Fruit fly (Drosophila melanogaster) whole organism, embryonic: ENCODE data around the gene Neto.

Source experiments
- Abd-B ChIP-seq: fragments of 200-800 bp; sonication (Bioruptor generic); optimal IDR thresholded peaks from 2 replicates; lab custom pipeline; 2018; ENCODE audit warnings: missing biosample characterization, mild to moderate bottlenecking, missing genetic modification characterization, moderate library complexity
- CG10366 ChIP-seq: fragments of 200-800 bp; sonication (Bioruptor generic); IDR thresholded peaks from 2 replicates; pipeline ENCODE4 v1.3.6; 2022; ENCODE audit warnings: missing biosample characterization, missing genetic modification characterization
- CG10431 ChIP-seq: fragments of 200-800 bp; sonication (Bioruptor generic); optimal IDR thresholded peaks from 3 replicates; lab custom pipeline; 2018; ENCODE audit warnings: missing biosample characterization, mild to moderate bottlenecking, missing genetic modification characterization
- CG11504 ChIP-seq: fragments of 200-800 bp; sonication (Bioruptor generic); optimal IDR thresholded peaks from 3 replicates; lab custom pipeline; 2019; ENCODE audit warnings: missing biosample characterization, mild to moderate bottlenecking, missing genetic modification characterization, moderate library complexity
- CG13287 ChIP-seq: fragments of 200-800 bp; sonication (Bioruptor generic); IDR thresholded peaks from 2 replicates; pipeline ENCODE4 v1.3.6; 2022; ENCODE audit warnings: missing biosample characterization, missing genetic modification characterization; ENCODE audit not compliant: partially characterized antibody
- CG13424 ChIP-seq: fragments of 200-800 bp; sonication (Bioruptor generic); optimal IDR thresholded peaks from 2 replicates; lab custom pipeline; 2019; ENCODE audit warnings: missing biosample characterization, mild to moderate bottlenecking, missing genetic modification characterization, moderate library complexity
- CG17361 ChIP-seq: fragments of 200-800 bp; sonication (Bioruptor generic); IDR thresholded peaks from 3 replicates; pipeline ENCODE4 v1.3.6; 2022; ENCODE audit warnings: missing biosample characterization, missing genetic modification characterization
- CG18262 ChIP-seq: fragments of 200-800 bp; optimal IDR thresholded peaks from 3 replicates; lab custom pipeline; 2019; ENCODE audit warnings: missing biosample characterization, mild to moderate bottlenecking, missing genetic modification characterization, moderate library complexity
- CG18619 ChIP-seq: fragments of 200-800 bp; sonication (Bioruptor generic); optimal IDR thresholded peaks from 3 replicates; lab custom pipeline; 2017; ENCODE audit warnings: missing biosample characterization, mild to moderate bottlenecking, missing genetic modification characterization
- CG2678 ChIP-seq: fragments of 200-800 bp; sonication (Bioruptor generic); optimal IDR thresholded peaks from 3 replicates; lab custom pipeline; 2019; ENCODE audit warnings: missing biosample characterization, mild to moderate bottlenecking, missing genetic modification characterization, moderate library complexity
- CG2712 ChIP-seq: fragments of 200-800 bp; optimal IDR thresholded peaks from 3 replicates; lab custom pipeline; 2019; ENCODE audit warnings: missing biosample characterization, mild to moderate bottlenecking, missing genetic modification characterization, moderate library complexity
- CG31441 ChIP-seq: fragments of 200-800 bp; sonication (Bioruptor generic); IDR thresholded peaks from 2 replicates; pipeline ENCODE4 v1.3.6; 2022; ENCODE audit warnings: missing biosample characterization, missing genetic modification characterization
- CG34422 ChIP-seq: fragments of 200-800 bp; sonication (Bioruptor generic); IDR thresholded peaks from 3 replicates; pipeline ENCODE4 v1.3.6; 2022; ENCODE audit warnings: missing biosample characterization, missing genetic modification characterization
- CG6689 ChIP-seq: fragments of 200-800 bp; sonication (Bioruptor generic); IDR thresholded peaks from 2 replicates; pipeline ENCODE4 v1.3.6; 2022; ENCODE audit warnings: missing biosample characterization, missing genetic modification characterization
- CG7839 ChIP-seq: fragments of 200-800 bp; sonication (Bioruptor generic); optimal IDR thresholded peaks from 3 replicates; lab custom pipeline; 2018; ENCODE audit warnings: missing biosample characterization, mild to moderate bottlenecking, missing genetic modification characterization, moderate library complexity
- CG7963 ChIP-seq: fragments of 200-800 bp; sonication (Bioruptor generic); IDR thresholded peaks from 3 replicates; pipeline ENCODE4 v1.3.6; 2022; ENCODE audit warnings: missing biosample characterization, missing genetic modification characterization; ENCODE audit not compliant: partially characterized antibody
- CG9437 ChIP-seq: fragments of 200-800 bp; sonication (Bioruptor generic); optimal IDR thresholded peaks from 2 replicates; lab custom pipeline; 2018; ENCODE audit warnings: missing biosample characterization, mild to moderate bottlenecking, missing genetic modification characterization
- CoRest ChIP-seq: fragments of 200-800 bp; sonication (Bioruptor generic); optimal IDR thresholded peaks from 3 replicates; lab custom pipeline; 2018; ENCODE audit warnings: missing biosample characterization, mild to moderate bottlenecking, missing genetic modification characterization, moderate library complexity
- D ChIP-seq, 2 experiments: fragments of 200-800 bp in 1 of 2; fragments of >200 bp in 1 of 2; sonication (Bioruptor generic) in 1 of 2; optimal IDR thresholded peaks; 2 replicates in 1 of 2; 3 replicates in 1 of 2; lab custom pipeline; 2017; ENCODE audit warnings: mild to moderate bottlenecking in 1 of 2, missing biosample characterization in 1 of 2, missing genetic modification characterization in 1 of 2, missing genetic modification reagents in 1 of 2
- D19B ChIP-seq: fragments of 200-800 bp; sonication (Bioruptor generic); optimal IDR thresholded peaks from 2 replicates; lab custom pipeline; 2017; ENCODE audit warnings: missing biosample characterization, mild to moderate bottlenecking, missing genetic modification characterization
- H15 ChIP-seq: fragments of 200-800 bp; sonication (Bioruptor generic); IDR thresholded peaks from 3 replicates; pipeline ENCODE4 v1.3.6; 2022; ENCODE audit warnings: missing biosample characterization, missing genetic modification characterization
- Hr3 ChIP-seq: fragments of 200-800 bp; sonication (Bioruptor generic); optimal IDR thresholded peaks from 3 replicates; lab custom pipeline; 2016; ENCODE audit warnings: missing biosample characterization, missing genetic modification characterization
- Hr51 ChIP-seq, 2 experiments: fragments of 200-800 bp; sonication (Bioruptor generic); optimal IDR thresholded peaks; 2 replicates in 1 of 2; 3 replicates in 1 of 2; lab custom pipeline; 2016 to 2018; ENCODE audit warnings: missing biosample characterization in 2 of 2, missing genetic modification characterization in 2 of 2, mild to moderate bottlenecking in 1 of 2, moderate library complexity in 1 of 2
- Meics ChIP-seq: fragments of 200-800 bp; sonication (Bioruptor generic); optimal IDR thresholded peaks from 2 replicates; lab custom pipeline; 2017; ENCODE audit warnings: missing biosample characterization, mild to moderate bottlenecking, missing genetic modification characterization
- Nf-YC ChIP-seq: fragments of 200-800 bp; optimal IDR thresholded peaks from 3 replicates; lab custom pipeline; 2019; ENCODE audit warnings: missing biosample characterization, mild to moderate bottlenecking, missing genetic modification characterization, moderate library complexity
- Oli ChIP-seq: fragments of 200-800 bp; sonication (Bioruptor generic); optimal IDR thresholded peaks from 2 replicates; lab custom pipeline; 2018; ENCODE audit warnings: missing biosample characterization, mild to moderate bottlenecking, missing genetic modification characterization, moderate library complexity
- Sox102F ChIP-seq: fragments of 200-800 bp; sonication (Bioruptor generic); optimal IDR thresholded peaks from 2 replicates; lab custom pipeline; 2018; ENCODE audit warnings: missing biosample characterization, mild to moderate bottlenecking, missing genetic modification characterization, moderate library complexity
- Ssrp ChIP-seq: fragments of 200-800 bp; sonication (Bioruptor generic); optimal IDR thresholded peaks from 2 replicates; lab custom pipeline; 2018; ENCODE audit warnings: missing biosample characterization, mild to moderate bottlenecking, missing genetic modification characterization, moderate library complexity
- Xrp1 ChIP-seq: fragments of 200-800 bp; sonication (Bioruptor generic); IDR thresholded peaks from 2 replicates; pipeline ENCODE4 v1.3.6; 2022; ENCODE audit warnings: missing biosample characterization, missing genetic modification characterization
- ab ChIP-seq: fragments of 200-800 bp; sonication (Bioruptor generic); optimal IDR thresholded peaks from 2 replicates; lab custom pipeline; 2016; ENCODE audit warnings: missing biosample characterization, missing genetic modification characterization
- ara ChIP-seq: fragments of 200-800 bp; sonication (Bioruptor generic); IDR thresholded peaks from 2 replicates; pipeline ENCODE4 v1.3.6; 2022; ENCODE audit warnings: missing biosample characterization, missing genetic modification characterization
- cad ChIP-seq: fragments of >200 bp; optimal IDR thresholded peaks from 2 replicates; lab custom pipeline; 2017; ENCODE audit warnings: missing biosample characterization, missing genetic modification characterization
- dm ChIP-seq: fragments of 200-800 bp; sonication (Bioruptor generic); optimal IDR thresholded peaks from 3 replicates; lab custom pipeline; 2016; ENCODE audit warnings: missing biosample characterization, missing genetic modification characterization
- dmrt99B ChIP-seq: fragments of 200-800 bp; sonication (Bioruptor generic); optimal IDR thresholded peaks from 2 replicates; lab custom pipeline; 2018; ENCODE audit warnings: missing biosample characterization, mild to moderate bottlenecking, missing genetic modification characterization, moderate library complexity
- esg ChIP-seq: fragments of 200-800 bp; sonication (Bioruptor generic); conservative IDR thresholded peaks from 2 replicates; pipeline ENCODE4 v1.3.6; 2022; ENCODE audit warnings: missing biosample characterization, missing genetic modification characterization
- ewg ChIP-seq: fragments of 200-800 bp; sonication (Bioruptor generic); optimal IDR thresholded peaks from 3 replicates; lab custom pipeline; 2017; ENCODE audit warnings: mild to moderate bottlenecking, missing biosample characterization, missing genetic modification reagents, missing genetic modification characterization
- fd64A ChIP-seq: fragments of 200-800 bp; sonication (Bioruptor generic); optimal IDR thresholded peaks from 3 replicates; lab custom pipeline; 2018; ENCODE audit warnings: missing biosample characterization, mild to moderate bottlenecking, missing genetic modification characterization
- fd96Cb ChIP-seq: fragments of 200-800 bp; sonication (Bioruptor generic); optimal IDR thresholded peaks from 2 replicates; lab custom pipeline; 2018; ENCODE audit warnings: missing biosample characterization, mild to moderate bottlenecking, missing genetic modification characterization, moderate library complexity
- gem ChIP-seq: fragments of 200-800 bp; sonication (Bioruptor generic); optimal IDR thresholded peaks from 2 replicates; lab custom pipeline; 2019; ENCODE audit warnings: missing biosample characterization, mild to moderate bottlenecking, missing genetic modification characterization, moderate library complexity
- grau ChIP-seq: fragments of 200-800 bp; optimal IDR thresholded peaks from 3 replicates; lab custom pipeline; 2019; ENCODE audit warnings: missing biosample characterization, mild to moderate bottlenecking, missing genetic modification characterization, moderate library complexity
- lmd ChIP-seq: fragments of 200-800 bp; sonication (Bioruptor generic); IDR thresholded peaks from 2 replicates; pipeline ENCODE4 v1.3.6; 2022; ENCODE audit warnings: missing biosample characterization, missing genetic modification characterization
- nmo ChIP-seq: fragments of 200-800 bp; sonication (Bioruptor generic); optimal IDR thresholded peaks from 2 replicates; lab custom pipeline; 2018; ENCODE audit warnings: missing biosample characterization, mild to moderate bottlenecking, missing genetic modification characterization, moderate library complexity
- phol ChIP-seq: fragments of 200-800 bp; sonication (Bioruptor generic); optimal IDR thresholded peaks from 3 replicates; lab custom pipeline; 2018; ENCODE audit warnings: missing biosample characterization, mild to moderate bottlenecking, missing genetic modification characterization, moderate library complexity
- prd ChIP-seq, 3 experiments: fragments of >200 bp in 2 of 3; fragments of 200-800 bp in 1 of 3; sonication (Bioruptor generic) in 1 of 3; optimal IDR thresholded peaks in 2 of 3; IDR thresholded peaks in 1 of 3; 2 replicates in 2 of 3; 3 replicates in 1 of 3; pipeline versions ENCODE4 v1.3.6 to Lab custom; 2017 to 2022; ENCODE audit warnings: missing biosample characterization in 1 of 3, missing genetic modification characterization in 1 of 3
- row ChIP-seq: fragments of 200-800 bp; sonication (Bioruptor generic); IDR thresholded peaks from 3 replicates; pipeline ENCODE4 v1.3.6; 2022; ENCODE audit warnings: missing biosample characterization, missing genetic modification characterization
- sd ChIP-seq: fragments of 200-800 bp; sonication (Bioruptor generic); optimal IDR thresholded peaks from 3 replicates; lab custom pipeline; 2018; ENCODE audit warnings: missing biosample characterization, mild to moderate bottlenecking, missing genetic modification characterization, moderate library complexity
- sens ChIP-seq: fragments of 200-800 bp; sonication (Bioruptor generic); peaks from one replicate; lab custom pipeline; 2016; ENCODE audit warnings: missing biosample characterization, missing genetic modification characterization
- tgo ChIP-seq: fragments of 200-800 bp; sonication (Bioruptor generic); IDR thresholded peaks from 3 replicates; pipeline ENCODE4 v1.3.6; 2022; ENCODE audit warnings: missing biosample characterization, missing genetic modification characterization

The Neto gene

dm6 chrX:13450754-13451153 is 5.1 kb downstream of the Neto start:
- TF ChIP-seq Xrp1 (GFP tag; lab: Robert Waterston, UW): 0 out of 2 replicates have a peak, but pooled peaks have one; percentile 21
- no peak for TF ChIP-seq CG10366 (GFP tag; lab: Robert Waterston, UW)
- TF ChIP-seq Oli (tag; lab: Kevin White, UChicago): peak; percentile 48
- TF ChIP-seq ab (GFP tag; lab: Kevin White, UChicago): no peak
- peak; percentile 28 for TF ChIP-seq Meics (GFP tag; lab: Kevin White, UChicago)
- no peak for TF ChIP-seq CG13287 (GFP tag; lab: Robert Waterston, UW)
- TF ChIP-seq phol: peak; percentile 44
- peak; percentile 29 for TF ChIP-seq Ssrp (tag; lab: Kevin White, UChicago)
- no peak for TF ChIP-seq H15 (GFP tag; lab: Robert Waterston, UW)
- TF ChIP-seq CG10431 (GFP tag; lab: Kevin White, UChicago): no peak
- peak; percentile 51 for TF ChIP-seq CoRest (tag; lab: Kevin White, UChicago)
- no peak for TF ChIP-seq ara (GFP tag; lab: Robert Waterston, UW)
- TF ChIP-seq CG18262 (tag; lab: Kevin White, UChicago): peak; percentile 59
- TF ChIP-seq Abd-B (GFP tag; lab: Kevin White, UChicago): peak; percentile 1
- no peak for TF ChIP-seq fd64A (GFP tag; lab: Kevin White, UChicago)
- TF ChIP-seq prd (optimal IDR thresholded peaks at IDR 0.05; lab: Kevin White, UChicago): no peak
- 0 out of 3 replicates have a peak, but pooled peaks have one; percentile 19 for TF ChIP-seq prd (GFP tag; IDR thresholded peaks at IDR 0.05; lab: Robert Waterston, UW)
- peak; percentile 59 for TF ChIP-seq nmo (GFP tag; lab: Kevin White, UChicago)
- TF ChIP-seq dmrt99B (tag; lab: Kevin White, UChicago): peak; percentile 48
- peak; percentile 28; the same call in 1 of the 2 replicates for TF ChIP-seq CG31441 (GFP tag; lab: Robert Waterston, UW)
- peak; percentile 7 for TF ChIP-seq fd96Cb (tag; lab: Kevin White, UChicago)
- TF ChIP-seq grau (tag; lab: Kevin White, UChicago): peak; percentile 35
- no peak for TF ChIP-seq D (optimal IDR thresholded peaks at IDR 0.05; lab: Kevin White, UChicago)
- peak; percentile 27 for TF ChIP-seq D (GFP tag; optimal IDR thresholded peaks at IDR 0.05; lab: Kevin White, UChicago)
- TF ChIP-seq sens (GFP tag; lab: Kevin White, UChicago): peak; percentile 59
- TF ChIP-seq sd (tag; lab: Kevin White, UChicago): no peak
- TF ChIP-seq Sox102F (GFP tag; lab: Kevin White, UChicago): peak; percentile 39
- TF ChIP-seq CG2712 (tag; lab: Kevin White, UChicago): peak; percentile 40
- TF ChIP-seq CG7963 (GFP tag; lab: Robert Waterston, UW): no peak
- TF ChIP-seq CG18619 (GFP tag; lab: Kevin White, UChicago): peak; percentile 7
- TF ChIP-seq CG6689 (GFP tag; lab: Robert Waterston, UW): peak; percentile 27; the same call in 1 of the 2 replicates
- TF ChIP-seq cad: no peak
- peak; percentile 52 for TF ChIP-seq CG7839 (tag; lab: Kevin White, UChicago)
- TF ChIP-seq dm (GFP tag; lab: Kevin White, UChicago): no peak
- peak; percentile 39 for TF ChIP-seq CG9437 (GFP tag; lab: Kevin White, UChicago)
- peak; percentile 22 for TF ChIP-seq Hr3 (GFP tag; lab: Kevin White, UChicago)
- 0 out of 3 replicates have a peak, but pooled peaks have one; percentile 28 for TF ChIP-seq CG34422
- peak in 1 of 2 experiments; percentile 34 for TF ChIP-seq Hr51 (GFP tag; optimal IDR thresholded peaks at IDR 0.05; lab: Kevin White, UChicago)
- TF ChIP-seq CG11504 (tag; lab: Kevin White, UChicago): peak; percentile 49
- peak; percentile 56; the same call in 1 of the 3 replicates for TF ChIP-seq CG17361 (GFP tag; lab: Robert Waterston, UW)
- 0 out of 2 replicates have a peak, but pooled peaks have one; percentile 17 for TF ChIP-seq esg
- 0 out of 3 replicates have a peak, but pooled peaks have one; percentile 17 for TF ChIP-seq tgo (GFP tag; lab: Robert Waterston, UW)
- peak; percentile 27 for TF ChIP-seq CG13424 (tag; lab: Kevin White, UChicago)
- TF ChIP-seq gem: peak; percentile 60
- TF ChIP-seq D19B (GFP tag; lab: Kevin White, UChicago): peak; percentile 27
- no peak for TF ChIP-seq Nf-YC (tag; lab: Kevin White, UChicago)
- 0 out of 3 replicates have a peak, but pooled peaks have one; percentile 30 for TF ChIP-seq row (GFP tag; lab: Robert Waterston, UW)
- peak; percentile 56 for TF ChIP-seq CG2678 (tag; lab: Kevin White, UChicago)
- no peak for TF ChIP-seq ewg (GFP tag; lab: Kevin White, UChicago)
- TF ChIP-seq lmd (GFP tag; lab: Robert Waterston, UW): 0 out of 2 replicates have a peak, but pooled peaks have one; percentile 26
